Worm (Caenorhabditis elegans): ENCODE measurements around the gene T25D1.3.
A peak's percentile ranks its signal among the peaks of the same experiment; 100 is the strongest.
"Not testable (repeated sequence)": the region's sequence is repeated elsewhere in the genome, so short reads cannot be mapped to it uniquely, and the experiment has no call there.

The T25D1.3 gene

DNA sequence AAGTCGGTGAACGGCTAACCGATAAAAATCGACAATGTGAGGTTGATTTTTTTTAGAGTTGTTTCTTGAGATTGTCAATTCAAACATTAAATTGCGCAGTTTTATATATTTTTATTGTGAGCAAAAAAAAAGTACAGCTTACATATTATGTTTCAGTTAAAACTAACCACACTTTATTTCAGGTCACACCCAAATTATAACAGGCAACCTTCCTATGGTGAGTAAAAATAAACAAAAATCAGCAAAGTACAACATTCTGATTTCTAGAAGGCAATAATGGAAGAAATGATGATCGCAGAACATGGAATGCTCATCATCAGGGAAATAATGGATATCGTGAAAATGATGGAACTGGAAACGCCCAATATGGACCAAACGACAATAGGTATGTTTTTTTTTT, 10.8 kb upstream of the T25D1.3 start, which contains the start of gene K05G3.2:
TSS of gene K05G3.2 (plus strand) at position 301 of the 400 bp plus-strand sequence.
- no peak for TF ChIP-seq nhr-28 (tag; optimal IDR thresholded peaks at IDR 0.05)
- no peak for TF ChIP-seq efl-1 (optimal IDR thresholded peaks at IDR 0.05)
- TF ChIP-seq efl-1 (GFP tag; optimal IDR thresholded peaks at IDR 0.05 in 1 of 2), result peak in 1 of 2 experiments; percentile 57

DNA sequence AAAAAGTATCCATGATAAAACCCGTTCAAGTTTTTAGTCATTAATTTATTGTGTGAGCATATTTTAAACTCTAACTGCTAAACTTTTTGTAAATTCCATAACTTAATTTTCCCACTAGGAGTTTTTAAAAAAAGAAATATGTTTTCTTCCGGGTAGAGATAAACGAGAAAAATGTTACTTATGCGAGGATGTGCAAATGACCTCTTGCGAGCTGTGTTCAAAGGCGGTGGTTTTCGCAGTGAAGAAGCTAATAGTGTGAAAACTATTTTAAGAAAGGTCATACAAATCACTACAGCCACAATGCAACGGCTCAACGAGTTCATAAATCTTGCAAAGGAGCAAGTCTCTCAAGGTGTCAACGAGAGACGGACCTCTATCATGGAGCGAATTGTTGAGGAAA, 4.4 kb upstream of the T25D1.3 start, which contains the start of gene K05G3.1:
TSS of gene K05G3.1 (plus strand) at position 301 of the 400 bp plus-strand sequence.
- TF ChIP-seq blmp-1 (tag; optimal IDR thresholded peaks at IDR 0.05), result no peak
- no peak for TF ChIP-seq lin-35 (GFP tag; optimal IDR thresholded peaks at IDR 0.05)
- TF ChIP-seq dsc-1 (tag; optimal IDR thresholded peaks at IDR 0.05), result no peak
- no peak for TF ChIP-seq nhr-71 (tag; optimal IDR thresholded peaks at IDR 0.05)
- TF ChIP-seq alr-1 (tag; optimal IDR thresholded peaks at IDR 0.05; ENCODE audit: borderline replicate concordance), result no peak
- no peak for TF ChIP-seq aha-1 (tag; optimal IDR thresholded peaks at IDR 0.05)
- no peak for TF ChIP-seq mdl-1 (tag; optimal IDR thresholded peaks at IDR 0.05)
- no peak for TF ChIP-seq unc-98 (GFP tag; IDR thresholded peaks at IDR 0.05)
- no peak for TF ChIP-seq fkh-8 (tag; optimal IDR thresholded peaks at IDR 0.05)
- TF ChIP-seq elt-3 (tag; optimal IDR thresholded peaks at IDR 0.05), result no peak
- no peak for TF ChIP-seq snu-23 (GFP tag; optimal IDR thresholded peaks at IDR 0.05)
- no peak for TF ChIP-seq ztf-11 (tag; optimal IDR thresholded peaks at IDR 0.05)
- no peak for TF ChIP-seq pax-3 (tag; optimal IDR thresholded peaks at IDR 0.05)
- TF ChIP-seq dpl-1 (GFP tag; optimal IDR thresholded peaks at IDR 0.05), result no peak

DNA sequence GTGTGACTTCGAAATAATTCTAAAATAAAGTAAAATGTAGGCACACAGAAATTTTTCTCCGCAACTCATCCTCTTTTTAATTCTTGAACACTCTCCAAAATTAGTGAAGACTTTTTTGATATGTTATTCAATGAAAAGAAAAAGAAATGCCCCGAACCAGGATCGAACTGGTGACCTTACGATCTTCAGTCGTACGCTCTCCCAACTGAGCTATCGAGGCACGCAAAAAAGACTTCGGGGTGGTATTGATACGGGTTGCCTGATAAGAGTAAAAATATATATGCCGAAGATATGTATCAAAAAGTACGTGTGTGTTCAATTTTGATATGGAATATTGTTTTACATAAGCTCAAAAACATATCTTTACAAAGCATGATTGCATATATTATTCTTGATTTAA, 2.5 kb upstream of the T25D1.3 start:
- TF ChIP-seq unc-30 (tag; optimal IDR thresholded peaks at IDR 0.05), result no peak
- TF ChIP-seq nhr-85 (tag), result no peak
- TF ChIP-seq nhr-237 (tag; optimal IDR thresholded peaks at IDR 0.05), result no peak
- no peak for TF ChIP-seq blmp-1 (tag; optimal IDR thresholded peaks at IDR 0.05)
- TF ChIP-seq sup-37 (GFP tag; optimal IDR thresholded peaks at IDR 0.05), result no peak
- no peak for TF ChIP-seq nhr-19 (GFP tag; conservative IDR thresholded peaks at IDR 0.05)
- TF ChIP-seq snu-23 (GFP tag; optimal IDR thresholded peaks at IDR 0.05), result peak; percentile 15
- peak in 1 of 2 experiments; percentile 25 for TF ChIP-seq lin-35 (GFP tag; optimal IDR thresholded peaks at IDR 0.05)
- no peak for TF ChIP-seq pag-3 (tag; optimal IDR thresholded peaks at IDR 0.05; ENCODE audit: borderline replicate concordance, insufficient read depth)
- TF ChIP-seq efl-1 (optimal IDR thresholded peaks at IDR 0.05), result no peak
- peak in 1 of 2 experiments; percentile 75 for TF ChIP-seq efl-1 (GFP tag; optimal IDR thresholded peaks at IDR 0.05 in 1 of 2)
- TF ChIP-seq ces-1 (GFP tag; optimal IDR thresholded peaks at IDR 0.05), result no peak
- no peak for TF ChIP-seq unc-86 (tag; optimal IDR thresholded peaks at IDR 0.05)
- no peak for TF ChIP-seq ceh-82 (tag; optimal IDR thresholded peaks at IDR 0.05)
- TF ChIP-seq unc-98 (GFP tag; IDR thresholded peaks at IDR 0.05), result no peak
- no peak for TF ChIP-seq dsc-1 (tag; optimal IDR thresholded peaks at IDR 0.05)
- TF ChIP-seq mep-1 (tag; optimal IDR thresholded peaks at IDR 0.05), result no peak
- no peak for TF ChIP-seq F16B12.6 (tag; optimal IDR thresholded peaks at IDR 0.05)
- TF ChIP-seq nhr-12 (tag; optimal IDR thresholded peaks at IDR 0.05), result no peak
- no peak for TF ChIP-seq sptf-1 (tag; optimal IDR thresholded peaks at IDR 0.05)
- peak; percentile 32 for TF ChIP-seq nhr-90 (tag; optimal IDR thresholded peaks at IDR 0.05; ENCODE audit: poor library complexity)
- no peak for TF ChIP-seq fkh-8 (tag; optimal IDR thresholded peaks at IDR 0.05)
- TF ChIP-seq Y116A8C.19 (tag; optimal IDR thresholded peaks at IDR 0.05; ENCODE audit: borderline replicate concordance), result no peak
- no peak for TF ChIP-seq mdl-1 (tag; optimal IDR thresholded peaks at IDR 0.05)
- no peak for TF ChIP-seq egl-27 (tag; optimal IDR thresholded peaks at IDR 0.05)

DNA sequence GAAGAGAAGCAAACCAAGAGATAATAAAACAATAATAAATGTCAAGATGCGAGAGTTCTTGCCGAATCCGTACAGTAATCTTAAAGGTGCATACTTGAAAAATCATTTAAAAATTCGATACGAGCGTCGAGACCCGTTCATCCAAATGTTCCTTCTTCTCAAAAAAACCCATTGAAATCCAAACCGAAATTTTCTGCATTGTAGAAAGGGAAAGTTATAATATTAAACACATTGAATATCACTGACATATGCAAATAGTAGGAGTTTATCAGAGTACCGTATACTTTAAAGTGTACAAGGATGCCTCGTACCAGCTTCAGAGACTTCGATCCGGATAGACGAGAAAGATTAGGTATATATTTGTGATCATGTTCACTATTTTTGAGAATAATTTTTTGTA, 9.8 kb downstream of the T25D1.3 start, which contains the start of gene T25D1.2:
TSS of gene T25D1.2 (plus strand) at position 301 of the 400 bp plus-strand sequence.
- TF ChIP-seq lin-14 (GFP tag; optimal IDR thresholded peaks at IDR 0.05); mef-2 (tag; optimal IDR thresholded peaks at IDR 0.05); snpc-4 (tag; optimal IDR thresholded peaks at IDR 0.05): not testable (repeated sequence)
